Worm (Caenorhabditis elegans) whole organism, young adult: ENCODE measurements around the gene F34H10.4.

Experiments
- B0261.1 ChIP-seq: sonication (generic microtip); optimal IDR thresholded peaks from 2 replicates; lab custom pipeline; 2016; ENCODE audit warnings: mild to moderate bottlenecking, missing genetic modification characterization, moderate library complexity, missing compliant biosample characterization
- F49E8.2 ChIP-seq: sonication (generic microtip); optimal IDR thresholded peaks from 3 replicates; lab custom pipeline; 2017; ENCODE audit warnings: missing genetic modification characterization, mild to moderate bottlenecking, missing compliant biosample characterization, antibody characterized with exemption, moderate library complexity; ENCODE audit not compliant: insufficient read depth
- cebp-2 ChIP-seq: fragments of 200-800 bp; sonication (Bioruptor generic); IDR thresholded peaks from 2 replicates; pipeline ENCODE4 v1.3.6; 2022; ENCODE audit warnings: missing genetic modification characterization, missing compliant biosample characterization
- hrde-1 ChIP-seq: sonication (generic microtip); optimal IDR thresholded peaks from 2 replicates; lab custom pipeline; 2016; ENCODE audit warnings: missing genetic modification characterization, mild to moderate bottlenecking, missing compliant biosample characterization, moderate library complexity, missing genotype, missing genetic modification reagents, borderline replicate concordance
- lsl-1 ChIP-seq: fragments of 200-800 bp; sonication (Bioruptor generic); optimal IDR thresholded peaks from 2 replicates; lab custom pipeline; 2018; ENCODE audit warnings: mild to moderate bottlenecking, missing genetic modification characterization, moderate library complexity, missing compliant biosample characterization
- pbrm-1 ChIP-seq: fragments of 200-800 bp; sonication (Bioruptor generic); IDR thresholded peaks from 2 replicates; pipeline ENCODE4 v1.3.6; 2022; ENCODE audit warnings: missing genetic modification reagents, missing genetic modification characterization, missing compliant biosample characterization
- tlf-1 ChIP-seq: fragments of 200-800 bp; sonication (Bioruptor generic); optimal IDR thresholded peaks from 2 replicates; lab custom pipeline; 2018; ENCODE audit warnings: mild to moderate bottlenecking, missing genetic modification characterization, missing compliant biosample characterization

DNA sequence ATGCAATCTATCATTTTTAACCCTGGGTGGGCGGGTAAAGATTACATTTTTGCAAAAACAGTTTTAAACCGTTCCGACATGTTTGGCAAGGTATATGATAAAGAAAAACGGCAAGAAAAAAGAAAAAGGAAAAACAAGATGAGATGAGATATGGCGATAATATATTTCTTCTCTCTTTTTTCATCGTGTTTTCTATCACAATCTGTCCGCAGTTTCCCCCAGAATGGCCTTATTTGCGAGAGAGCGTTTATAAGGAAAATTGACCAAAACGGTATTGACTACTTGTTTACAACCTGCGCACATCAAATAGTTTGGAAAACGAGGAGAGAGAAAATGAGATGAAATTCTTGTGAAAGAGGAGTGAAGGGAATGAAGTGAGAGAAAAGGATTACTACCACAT, 19.1 kb downstream of the F34H10.4 start:
- TF ChIP-seq pbrm-1 (GFP tag; lab: Robert Waterston, UW) (no peak), cebp-2 (GFP tag; lab: Robert Waterston, UW) (no peak), lsl-1 (GFP tag; lab: Kevin White, UChicago) (no peak), tlf-1 (no peak), hrde-1 (tag; lab: Kevin White, UChicago) (no peak), F49E8.2 (no peak), B0261.1 (no peak)
